Worm (Caenorhabditis elegans) whole organism, late embryonic: Measurements from ENCODE around the gene nck-1.

ENCODE experiments used
- C38D4.7 ChIP-seq: fragments of 200-800 bp; sonication (Bioruptor generic); optimal IDR thresholded peaks from 2 replicates; lab custom pipeline; 2018; ENCODE audit warnings: mild to moderate bottlenecking, missing genetic modification characterization, moderate library complexity, missing compliant biosample characterization
- K02D7.2 ChIP-seq: sonication (generic microtip); optimal IDR thresholded peaks from 2 replicates; lab custom pipeline; 2017; ENCODE audit warnings: mild to moderate bottlenecking, missing genetic modification characterization, missing compliant biosample characterization
- Y22D7AL.16 ChIP-seq: sonication (generic microtip); optimal IDR thresholded peaks from 2 replicates; lab custom pipeline; 2016; ENCODE audit warnings: missing genetic modification characterization, missing compliant biosample characterization
- ama-1 ChIP-seq: fragments of 150-350 bp; optimal IDR thresholded peaks from 2 replicates; lab custom pipeline; 2014
- ceh-14 ChIP-seq: sonication (generic microtip); optimal IDR thresholded peaks from 2 replicates; lab custom pipeline; 2016; ENCODE audit warnings: missing genotype, missing genetic modification characterization, missing compliant biosample characterization
- ceh-2 ChIP-seq: sonication (generic microtip); optimal IDR thresholded peaks from 2 replicates; lab custom pipeline; 2016; ENCODE audit warnings: missing genotype, missing genetic modification characterization, missing compliant biosample characterization
- ceh-22 ChIP-seq: sonication (generic microtip); optimal IDR thresholded peaks from 2 replicates; lab custom pipeline; 2017; ENCODE audit warnings: missing biosample characterization, missing genetic modification characterization
- ceh-30 ChIP-seq: fragments of 150-350 bp; optimal IDR thresholded peaks from 2 replicates; lab custom pipeline; 2014; ENCODE audit warnings: missing biosample characterization, missing genetic modification characterization
- ceh-31 ChIP-seq: sonication (generic microtip); optimal IDR thresholded peaks from 2 replicates; lab custom pipeline; 2016; ENCODE audit warnings: missing genetic modification characterization, missing compliant biosample characterization
- ceh-48 ChIP-seq: sonication (generic microtip); optimal IDR thresholded peaks from 2 replicates; lab custom pipeline; 2016; ENCODE audit warnings: missing genetic modification characterization, inconsistent platforms, missing compliant biosample characterization
- ceh-6 ChIP-seq: fragments of 200-800 bp; sonication (Bioruptor generic); optimal IDR thresholded peaks from 2 replicates; lab custom pipeline; 2018; ENCODE audit warnings: mild to moderate bottlenecking, missing genetic modification characterization, missing compliant biosample characterization
- ceh-9 ChIP-seq: sonication (generic microtip); optimal IDR thresholded peaks from 2 replicates; lab custom pipeline; 2016; ENCODE audit warnings: mild to moderate bottlenecking, missing genetic modification characterization, inconsistent platforms, missing compliant biosample characterization
- dmd-4 ChIP-seq: sonication (generic microtip); optimal IDR thresholded peaks from 2 replicates; lab custom pipeline; 2016; ENCODE audit warnings: borderline replicate concordance, missing genetic modification characterization, missing compliant biosample characterization
- elt-4 ChIP-seq: sonication (generic microtip); optimal IDR thresholded peaks from 2 replicates; lab custom pipeline; 2016; ENCODE audit warnings: missing genetic modification characterization, missing compliant biosample characterization
- ets-4 ChIP-seq: sonication (generic microtip); optimal IDR thresholded peaks from 2 replicates; lab custom pipeline; 2016; ENCODE audit warnings: missing genetic modification characterization, missing compliant biosample characterization
- hlh-15 ChIP-seq: sonication (generic microtip); optimal IDR thresholded peaks from 2 replicates; lab custom pipeline; 2016; ENCODE audit warnings: missing genetic modification characterization, missing compliant biosample characterization
- hlh-30 ChIP-seq: sonication (generic microtip); optimal IDR thresholded peaks from 2 replicates; lab custom pipeline; 2017; ENCODE audit warnings: antibody characterized with exemption, missing genetic modification characterization, missing compliant biosample characterization; ENCODE audit not compliant: insufficient read depth
- hlh-8 ChIP-seq: sonication (generic microtip); optimal IDR thresholded peaks from 2 replicates; lab custom pipeline; 2016; ENCODE audit warnings: missing genotype, missing genetic modification characterization, missing compliant biosample characterization
- nfya-1 ChIP-seq: sonication (generic microtip); optimal IDR thresholded peaks from 2 replicates; lab custom pipeline; 2017; ENCODE audit warnings: missing genetic modification characterization, mild to moderate bottlenecking, missing compliant biosample characterization, antibody characterized with exemption, moderate library complexity
- nhr-232 ChIP-seq: sonication (generic microtip); optimal IDR thresholded peaks from 2 replicates; lab custom pipeline; 2016; ENCODE audit warnings: missing genetic modification characterization, missing compliant biosample characterization
- npax-4 ChIP-seq: sonication (generic microtip); optimal IDR thresholded peaks from 2 replicates; lab custom pipeline; 2016; ENCODE audit warnings: missing genetic modification characterization, missing compliant biosample characterization
- odd-2 ChIP-seq: sonication (generic microtip); optimal IDR thresholded peaks from 2 replicates; lab custom pipeline; 2017; ENCODE audit warnings: antibody characterized with exemption, mild to moderate bottlenecking, missing genetic modification characterization, missing compliant biosample characterization
- pag-3 ChIP-seq: sonication (generic microtip); optimal IDR thresholded peaks from 2 replicates; lab custom pipeline; 2016; ENCODE audit warnings: missing compliant biosample characterization, missing genetic modification characterization, borderline replicate concordance
- pat-9 ChIP-seq: fragments of 200-800 bp; sonication (Bioruptor generic); optimal IDR thresholded peaks from 2 replicates; lab custom pipeline; 2018; ENCODE audit warnings: mild to moderate bottlenecking, missing genetic modification characterization, moderate library complexity, missing compliant biosample characterization
- pax-1 ChIP-seq: fragments of 150-350 bp; optimal IDR thresholded peaks from 2 replicates; lab custom pipeline; 2014; ENCODE audit warnings: missing biosample characterization, missing genetic modification characterization
- pha-2 ChIP-seq: sonication (generic microtip); optimal IDR thresholded peaks from 2 replicates; lab custom pipeline; 2017; ENCODE audit warnings: mild to moderate bottlenecking, missing genetic modification characterization, missing compliant biosample characterization
- pros-1 ChIP-seq: fragments of 150-350 bp; optimal IDR thresholded peaks from 2 replicates; lab custom pipeline; 2014; ENCODE audit warnings: missing biosample characterization, missing genetic modification reagents, missing genetic modification characterization
- ref-2 ChIP-seq: sonication (generic microtip); optimal IDR thresholded peaks from 2 replicates; lab custom pipeline; 2016; ENCODE audit warnings: missing genetic modification characterization, missing compliant biosample characterization
- sox-4 ChIP-seq: sonication (generic microtip); optimal IDR thresholded peaks from 2 replicates; lab custom pipeline; 2017; ENCODE audit warnings: mild to moderate bottlenecking, missing genetic modification characterization, inconsistent platforms, missing compliant biosample characterization
- syd-9 ChIP-seq: sonication (generic microtip); optimal IDR thresholded peaks from 2 replicates; lab custom pipeline; 2016; ENCODE audit warnings: mild to moderate bottlenecking, missing genetic modification characterization, moderate library complexity, missing compliant biosample characterization
- tbx-2 ChIP-seq: sonication (generic microtip); optimal IDR thresholded peaks from 2 replicates; lab custom pipeline; 2016; ENCODE audit warnings: missing genetic modification characterization, missing compliant biosample characterization
- tbx-7 ChIP-seq: sonication (generic microtip); optimal IDR thresholded peaks from 2 replicates; lab custom pipeline; 2016; ENCODE audit warnings: missing genotype, missing genetic modification characterization, missing compliant biosample characterization
- ttx-3 ChIP-seq: sonication (generic microtip); optimal IDR thresholded peaks from 2 replicates; lab custom pipeline; 2016; ENCODE audit warnings: missing genetic modification reagents, missing genetic modification characterization, missing compliant biosample characterization
- unc-55 ChIP-seq: sonication (generic microtip); optimal IDR thresholded peaks from 2 replicates; lab custom pipeline; 2017; ENCODE audit warnings: missing biosample characterization, missing genetic modification reagents, missing genetic modification characterization
- unc-86 ChIP-seq: sonication (generic microtip); optimal IDR thresholded peaks from 2 replicates; lab custom pipeline; 2016; ENCODE audit warnings: missing genetic modification characterization, missing compliant biosample characterization
- zip-5 ChIP-seq: sonication (generic microtip); optimal IDR thresholded peaks from 2 replicates; lab custom pipeline; 2016; ENCODE audit warnings: missing genetic modification characterization, missing compliant biosample characterization
- ztf-16 ChIP-seq: sonication (generic microtip); optimal IDR thresholded peaks from 2 replicates; lab custom pipeline; 2017; ENCODE audit warnings: missing genetic modification characterization, missing compliant biosample characterization

The nck-1 gene

DNA sequence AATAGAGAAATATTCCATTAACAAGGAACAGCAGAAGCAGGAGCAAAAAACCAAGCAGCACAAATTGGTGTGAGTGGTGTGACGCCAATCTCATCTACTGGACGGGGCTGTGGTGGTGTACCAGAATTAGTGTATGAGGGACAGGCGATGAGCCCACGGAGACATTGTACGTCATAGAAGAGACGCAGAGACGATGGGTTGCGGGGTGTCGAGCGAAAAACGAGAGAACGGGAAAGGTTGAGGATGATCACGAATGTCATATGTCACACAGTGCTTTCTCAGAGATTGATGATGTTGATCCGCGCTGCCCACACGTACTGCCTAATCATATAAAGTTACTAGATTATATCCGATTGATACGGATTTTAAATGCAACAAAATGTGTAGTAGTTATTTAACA is 4.7 kb upstream of the nck-1 start:
- TF ChIP-seq C38D4.7 (GFP tag; lab: Kevin White, UChicago) = no peak
- TF ChIP-seq ceh-2 (tag; lab: Kevin White, UChicago) = peak; percentile 5
- no peak for TF ChIP-seq hlh-15 (tag; lab: Kevin White, UChicago)
- TF ChIP-seq unc-55 = peak; percentile 96
- TF ChIP-seq nhr-232 (tag; lab: Kevin White, UChicago) = no peak
- no peak for TF ChIP-seq unc-86
- TF ChIP-seq pat-9 (tag; lab: Kevin White, UChicago) = no peak
- peak; percentile 52 for TF ChIP-seq hlh-30 (tag; lab: Kevin White, UChicago)
- peak; percentile 42 for TF ChIP-seq ceh-31 (tag; lab: Kevin White, UChicago)
- no peak for TF ChIP-seq ztf-16 (tag; lab: Kevin White, UChicago)
- peak; percentile 17 for TF ChIP-seq nfya-1 (tag; lab: Kevin White, UChicago)
- no peak for TF ChIP-seq ceh-48
- TF ChIP-seq elt-4 (tag; lab: Kevin White, UChicago) = no peak
- peak; percentile 41 for TF ChIP-seq tbx-2
- TF ChIP-seq ref-2 = peak; percentile 28

DNA sequence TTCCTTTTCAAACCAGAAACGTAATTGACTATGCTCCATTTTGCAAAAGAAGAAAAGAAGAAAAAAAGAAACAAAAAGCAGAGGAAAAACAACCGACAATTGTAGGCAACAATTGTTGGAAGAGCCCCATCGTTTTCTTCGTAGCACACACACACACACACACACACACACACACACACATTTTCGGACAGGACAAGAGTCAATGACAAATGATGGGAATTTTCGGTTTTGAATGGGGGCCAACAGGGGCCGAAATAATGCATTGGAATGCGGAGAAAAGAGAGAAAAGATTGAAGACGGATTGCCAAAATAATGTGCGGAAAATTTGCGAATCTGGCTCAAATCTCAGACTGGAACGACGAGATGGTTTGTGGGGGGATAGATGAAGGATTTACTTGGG is 1.5 kb upstream of the nck-1 start:
- TF ChIP-seq unc-55 = no peak
- no peak for TF ChIP-seq syd-9 (tag; lab: Kevin White, UChicago)
- TF ChIP-seq ceh-6 (GFP tag; lab: Kevin White, UChicago) = no peak
- no peak for TF ChIP-seq ets-4
- no peak for TF ChIP-seq ceh-30 (tag; lab: Kevin White, UChicago)
- no peak for TF ChIP-seq tbx-7 (tag; lab: Kevin White, UChicago)
- no peak for TF ChIP-seq dmd-4 (tag; lab: Kevin White, UChicago)
- TF ChIP-seq pag-3 (tag; lab: Kevin White, UChicago) = no peak
- TF ChIP-seq pat-9 (tag; lab: Kevin White, UChicago) = no peak
- TF ChIP-seq pha-2 (tag; lab: Kevin White, UChicago) = no peak
- no peak for TF ChIP-seq pax-1 (tag; lab: Kevin White, UChicago)
- no peak for TF ChIP-seq zip-5 (tag; lab: Kevin White, UChicago)
- TF ChIP-seq ceh-22 = no peak
- TF ChIP-seq sox-4 = no peak

DNA sequence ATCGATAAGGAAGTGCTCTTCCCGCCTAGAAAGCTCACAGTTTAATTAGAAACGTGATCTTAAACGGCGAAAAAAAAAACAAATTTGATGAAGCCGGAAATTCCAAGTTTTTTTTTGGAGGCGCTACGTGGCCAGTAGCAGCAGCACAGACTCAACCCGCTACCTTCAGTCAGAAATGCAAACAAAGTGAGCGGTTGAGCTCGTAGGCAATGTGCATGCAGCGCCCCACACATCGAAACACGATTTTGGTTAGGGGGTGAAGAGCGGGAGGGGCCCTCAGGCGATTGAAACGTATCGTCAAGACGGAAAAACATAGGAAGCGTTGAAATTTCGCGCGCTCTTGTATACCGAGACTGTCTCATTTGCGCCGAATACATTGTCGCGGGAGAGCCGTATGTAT is 2.0 kb downstream of the nck-1 start:
- TF ChIP-seq unc-86 (no peak), ceh-31 (tag; lab: Kevin White, UChicago) (peak; percentile 21)

ce11 chrX:4148449-4149031 is 4.7 kb downstream of the nck-1 start:
- TF ChIP-seq ref-2 (no peak), npax-4 (tag; lab: Kevin White, UChicago) (no peak), nhr-232 (tag; lab: Kevin White, UChicago) (no peak), tbx-2 (no peak), odd-2 (tag; lab: Kevin White, UChicago) (no peak), ceh-6 (GFP tag; lab: Kevin White, UChicago) (no peak), ets-4 (no peak), K02D7.2 (no peak), ceh-14 (tag; lab: Kevin White, UChicago) (no peak), ttx-3 (tag; lab: Kevin White, UChicago) (no peak), ama-1 (lab: Kevin White, UChicago) (no peak), Y22D7AL.16 (tag; lab: Kevin White, UChicago) (no peak), nfya-1 (tag; lab: Kevin White, UChicago) (no peak), hlh-8 (tag; lab: Kevin White, UChicago) (no peak), pros-1 (no peak), tbx-7 (tag; lab: Kevin White, UChicago) (no peak), ceh-9 (no peak)
